Fruit fly (Drosophila melanogaster): ENCODE results near the gene MESR6.

dm6 chr3L:19046389-19047042 is 46.0 kb upstream of the MESR6 start:
- TF ChIP-seq Hr78 (GFP tag; optimal IDR thresholded peaks at IDR 0.05): no peak
- no peak for TF ChIP-seq CrebA (GFP tag; optimal IDR thresholded peaks at IDR 0.05; ENCODE audit: borderline replicate concordance)
- peak; percentile 31 for TF ChIP-seq CG32264 (GFP tag; optimal IDR thresholded peaks at IDR 0.05)
- peak; percentile 74 for TF ChIP-seq woc (GFP tag; optimal IDR thresholded peaks at IDR 0.05)
- TF ChIP-seq h (GFP tag; optimal IDR thresholded peaks at IDR 0.05): peak; percentile 87
- TF ChIP-seq psq (GFP tag; optimal IDR thresholded peaks at IDR 0.05): peak; percentile 87
- TF ChIP-seq Dif (GFP tag; optimal IDR thresholded peaks at IDR 0.05; ENCODE audit: partially characterized antibody): no peak
